Worm (Caenorhabditis elegans) whole organism, mixed stage, embryonic: Measurements from ENCODE around the gene bbs-4.

Source experiments
- ceh-43 ChIP-seq: fragments of 200-800 bp; sonication (Bioruptor generic); optimal IDR thresholded peaks from 2 replicates; lab custom pipeline; 2018; ENCODE audit warnings: mild to moderate bottlenecking, missing genetic modification characterization, moderate library complexity, missing compliant biosample characterization
- ces-1 ChIP-seq: fragments of 150-350 bp; optimal IDR thresholded peaks from 2 replicates; lab custom pipeline; 2014; ENCODE audit warnings: missing biosample characterization, missing genetic modification reagents, missing genetic modification characterization
- elt-3 ChIP-seq: fragments of 150-350 bp; optimal IDR thresholded peaks from 2 replicates; lab custom pipeline; 2014; ENCODE audit warnings: missing biosample characterization, missing genetic modification characterization
- lin-13 ChIP-seq: fragments of 150-350 bp; optimal IDR thresholded peaks from 2 replicates; lab custom pipeline; 2014; ENCODE audit warnings: missing biosample characterization, missing genetic modification characterization
- lsy-2 ChIP-seq: fragments of 150-350 bp; optimal IDR thresholded peaks from 2 replicates; lab custom pipeline; 2014; ENCODE audit warnings: missing biosample characterization, missing genetic modification characterization
- mab-5 ChIP-seq: fragments of 150-350 bp; optimal IDR thresholded peaks from 2 replicates; lab custom pipeline; 2014; ENCODE audit warnings: missing biosample characterization, missing genetic modification characterization
- mep-1 ChIP-seq: fragments of 150-350 bp; optimal IDR thresholded peaks from 2 replicates; lab custom pipeline; 2017; ENCODE audit warnings: missing biosample characterization, missing genetic modification reagents, missing genetic modification characterization, inconsistent platforms
- nhr-237 ChIP-seq: fragments of 150-350 bp; optimal IDR thresholded peaks from 2 replicates; lab custom pipeline; 2014; ENCODE audit warnings: missing biosample characterization, missing genetic modification characterization
- nhr-76 ChIP-seq: sonication (generic microtip); optimal IDR thresholded peaks from 2 replicates; lab custom pipeline; 2017; ENCODE audit warnings: missing biosample characterization, missing genetic modification characterization
- pha-4 ChIP-seq: fragments of 150-350 bp; optimal IDR thresholded peaks from 2 replicates; lab custom pipeline; 2018; ENCODE audit warnings: missing biosample characterization, missing genetic modification reagents, missing genetic modification characterization
- snpc-4 ChIP-seq: fragments of 150-350 bp; optimal IDR thresholded peaks from 2 replicates; lab custom pipeline; 2014; ENCODE audit warnings: missing biosample characterization, missing genetic modification characterization
- unc-62 ChIP-seq: fragments of 150-350 bp; optimal IDR thresholded peaks from 2 replicates; lab custom pipeline; 2014; ENCODE audit warnings: missing biosample characterization, missing genetic modification reagents, missing genetic modification characterization
- ztf-11 ChIP-seq: fragments of 150-350 bp; optimal IDR thresholded peaks from 2 replicates; lab custom pipeline; 2014; ENCODE audit warnings: missing biosample characterization, missing genetic modification characterization

DNA sequence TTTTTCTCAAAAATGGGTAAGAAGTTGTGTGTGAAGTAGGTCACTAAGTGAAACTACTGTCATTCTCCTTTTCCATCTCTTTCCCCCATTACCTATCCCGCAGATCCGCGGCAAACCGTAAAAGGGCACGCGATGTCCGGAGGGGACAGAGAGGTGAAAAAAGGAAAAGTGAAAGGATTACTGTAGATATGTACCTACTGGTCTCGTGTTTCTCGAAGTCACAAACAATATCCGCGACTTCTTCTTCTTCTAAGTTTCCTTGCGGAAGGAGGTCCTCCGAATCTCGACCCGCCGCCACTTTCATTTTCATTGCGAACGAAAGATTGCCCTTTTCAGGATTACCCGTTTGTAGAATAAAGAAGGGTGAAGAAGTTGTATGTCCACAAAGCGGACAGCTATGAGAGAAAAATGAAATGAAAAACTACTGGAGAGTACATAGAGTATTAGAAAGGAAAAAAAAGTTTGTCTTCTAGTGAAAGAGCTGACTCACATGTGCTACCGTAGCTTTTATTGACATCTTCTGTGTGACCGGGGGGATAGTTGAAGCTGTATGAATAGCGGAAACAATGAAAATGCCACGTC is 34.5 kb upstream of the bbs-4 start:
- no peak for TF ChIP-seq mab-5 (tag; lab: Kevin White, UChicago)
- no peak for TF ChIP-seq nhr-237 (tag; lab: Kevin White, UChicago)
- no peak for TF ChIP-seq pha-4
- TF ChIP-seq snpc-4 (tag; lab: Kevin White, UChicago): no peak
- TF ChIP-seq nhr-76 (tag; lab: Kevin White, UChicago): no peak
- TF ChIP-seq unc-62 (GFP tag; lab: Kevin White, UChicago): no peak
- TF ChIP-seq ztf-11: no peak
- no peak for TF ChIP-seq lin-13 (tag; lab: Kevin White, UChicago)
- no peak for TF ChIP-seq ceh-43 (GFP tag; lab: Kevin White, UChicago)
- peak; percentile 37 for TF ChIP-seq lsy-2
- TF ChIP-seq mep-1 (tag; lab: Kevin White, UChicago): peak; percentile 3
- no peak for TF ChIP-seq elt-3
- TF ChIP-seq ces-1 (GFP tag; lab: Kevin White, UChicago): no peak
